Worm (Caenorhabditis elegans) whole organism, mixed stage, embryonic: ENCODE measurements around the gene C44H4.6.

Experiments
- M03D4.4 ChIP-seq: sonication (generic microtip); optimal IDR thresholded peaks from 2 replicates; lab custom pipeline; 2017; ENCODE audit warnings: mild to moderate bottlenecking, missing genetic modification characterization, missing compliant biosample characterization
- ces-1 ChIP-seq: fragments of 150-350 bp; optimal IDR thresholded peaks from 2 replicates; lab custom pipeline; 2014; ENCODE audit warnings: missing biosample characterization, missing genetic modification reagents, missing genetic modification characterization
- pha-4 ChIP-seq: fragments of 150-350 bp; optimal IDR thresholded peaks from 2 replicates; lab custom pipeline; 2018; ENCODE audit warnings: missing biosample characterization, missing genetic modification reagents, missing genetic modification characterization

DNA sequence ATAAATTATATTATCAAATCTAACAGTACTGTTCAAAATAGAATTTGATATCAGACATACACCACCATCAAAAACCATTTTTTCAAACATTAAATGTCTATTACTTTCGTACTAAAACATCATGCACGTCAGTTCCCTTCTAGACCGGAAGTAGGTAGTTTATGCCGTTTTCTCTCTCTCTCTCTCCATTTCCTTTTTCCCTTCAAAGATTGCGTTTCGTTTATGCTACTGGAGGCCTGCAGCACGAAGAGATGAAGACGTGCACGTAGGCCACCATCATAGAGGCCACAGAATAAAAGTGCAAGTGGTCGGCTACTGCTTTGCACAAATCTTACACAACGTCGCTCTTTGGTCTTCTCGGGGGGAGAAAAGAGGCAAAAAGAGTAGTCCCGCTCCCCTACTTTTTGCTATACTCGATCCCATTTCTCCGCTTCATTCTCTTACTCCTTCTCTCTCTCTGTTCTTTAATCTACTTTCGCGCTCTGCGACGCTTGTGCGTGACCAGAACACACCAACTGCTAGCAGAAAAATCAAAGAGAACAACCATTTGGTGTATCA lies 37.6 kb downstream of the C44H4.6 start:
- TF ChIP-seq pha-4 (tag; lab: Kevin White, UChicago): no peak
- peak; percentile 38 for TF ChIP-seq M03D4.4 (tag; lab: Kevin White, UChicago)
- peak; percentile 64 for TF ChIP-seq ces-1 (GFP tag; lab: Kevin White, UChicago)
